Worm (Caenorhabditis elegans) whole organism, L4 larva: ENCODE data around the gene Y57A10A.5.

Experiments used
- D1046.2 ChIP-seq: fragments of 200-800 bp; sonication (Bioruptor generic); IDR thresholded peaks from 2 replicates; pipeline ENCODE4 v1.3.6; 2022; ENCODE audit warnings: missing genetic modification characterization, missing compliant biosample characterization
- F10B5.3 ChIP-seq: sonication (generic microtip); optimal IDR thresholded peaks from 2 replicates; lab custom pipeline; 2016; ENCODE audit warnings: mild to moderate bottlenecking, missing genetic modification characterization, missing compliant biosample characterization
- R02D3.7 ChIP-seq: fragments of 150-350 bp; sonication (generic microtip); optimal IDR thresholded peaks from 3 replicates; lab custom pipeline; 2014; ENCODE audit warnings: missing biosample characterization, missing genetic modification characterization
- Y48G9A.11 ChIP-seq: fragments of 200-800 bp; sonication (Bioruptor generic); IDR thresholded peaks from 2 replicates; pipeline ENCODE4 v1.3.6; 2022; ENCODE audit warnings: missing genetic modification reagents, missing genetic modification characterization, missing compliant biosample characterization
- Y5F2A.4 ChIP-seq: fragments of 200-800 bp; sonication (Bioruptor generic); optimal IDR thresholded peaks from 2 replicates; lab custom pipeline; 2018; ENCODE audit warnings: mild to moderate bottlenecking, missing genetic modification characterization, missing compliant biosample characterization
- ZK337.2 ChIP-seq: fragments of 200-800 bp; sonication (Bioruptor generic); IDR thresholded peaks from 2 replicates; pipeline ENCODE4 v1.3.6; 2022; ENCODE audit warnings: missing genetic modification reagents, missing genetic modification characterization, missing compliant biosample characterization
- aha-1 ChIP-seq: fragments of 150-350 bp; peaks from one replicate; lab custom pipeline; 2014; ENCODE audit warnings: missing biosample characterization, missing genetic modification characterization
- aly-2 ChIP-seq: sonication (generic microtip); optimal IDR thresholded peaks from 2 replicates; lab custom pipeline; 2018; ENCODE audit warnings: missing biosample characterization, missing genetic modification characterization
- ceh-20 ChIP-seq: fragments of 200-800 bp; sonication (Bioruptor generic); IDR thresholded peaks from 2 replicates; pipeline ENCODE4 v1.3.6; 2022; ENCODE audit warnings: missing genetic modification reagents, missing genetic modification characterization, missing compliant biosample characterization
- ceh-28 ChIP-seq: fragments of 150-350 bp; optimal IDR thresholded peaks from 2 replicates; lab custom pipeline; 2014; ENCODE audit warnings: missing biosample characterization, missing genetic modification reagents, missing genetic modification characterization
- ceh-32 ChIP-seq: sonication (generic microtip); optimal IDR thresholded peaks from 2 replicates; lab custom pipeline; 2016; ENCODE audit warnings: mild to moderate bottlenecking, missing genetic modification characterization, missing compliant biosample characterization; ENCODE audit not compliant: poor library complexity
- ceh-44 ChIP-seq: fragments of 200-800 bp; sonication (Bioruptor generic); IDR thresholded peaks from 2 replicates; pipeline ENCODE4 v1.3.6; 2022; ENCODE audit warnings: missing genetic modification reagents, missing genetic modification characterization, missing compliant biosample characterization
- ceh-82 ChIP-seq: sonication (generic microtip); optimal IDR thresholded peaks from 2 replicates; lab custom pipeline; 2017; ENCODE audit warnings: missing biosample characterization, missing genetic modification characterization
- daf-8 ChIP-seq: fragments of 200-800 bp; sonication (Bioruptor generic); IDR thresholded peaks from 2 replicates; pipeline ENCODE4 v1.3.6; 2022; ENCODE audit warnings: missing genetic modification characterization, missing compliant biosample characterization
- dmd-8 ChIP-seq: fragments of 200-800 bp; sonication (Bioruptor generic); IDR thresholded peaks from 2 replicates; pipeline ENCODE4 v1.3.6; 2022; ENCODE audit warnings: missing genetic modification characterization, missing compliant biosample characterization
- dmd-9 ChIP-seq: fragments of 200-800 bp; sonication (Bioruptor generic); IDR thresholded peaks from 2 replicates; pipeline ENCODE4 v1.3.6; 2022; ENCODE audit warnings: missing genetic modification reagents, missing genetic modification characterization, missing compliant biosample characterization
- egl-27 ChIP-seq: sonication (generic microtip); optimal IDR thresholded peaks from 3 replicates; lab custom pipeline; 2017; ENCODE audit warnings: missing biosample characterization, missing genetic modification reagents, missing genetic modification characterization
- fos-1 ChIP-seq: fragments of 150-350 bp; optimal IDR thresholded peaks from 2 replicates; lab custom pipeline; 2014; ENCODE audit warnings: missing biosample characterization, missing genetic modification characterization
- hlh-11 ChIP-seq: fragments of 200-800 bp; sonication (Bioruptor generic); optimal IDR thresholded peaks from 2 replicates; lab custom pipeline; 2018; ENCODE audit warnings: mild to moderate bottlenecking, missing genetic modification characterization, missing compliant biosample characterization
- madf-9 ChIP-seq: fragments of 200-800 bp; sonication (Bioruptor generic); conservative IDR thresholded peaks from 2 replicates; pipeline ENCODE4 v1.3.6; 2022; ENCODE audit warnings: missing genetic modification reagents, missing genetic modification characterization, missing compliant biosample characterization
- mdt-29 ChIP-seq: fragments of 200-800 bp; sonication (Bioruptor generic); IDR thresholded peaks from 2 replicates; pipeline ENCODE4 v1.3.6; 2022; ENCODE audit warnings: missing genetic modification reagents, missing genetic modification characterization, missing compliant biosample characterization
- mxl-3 ChIP-seq: fragments of 200-800 bp; sonication (Bioruptor generic); optimal IDR thresholded peaks from 2 replicates; lab custom pipeline; 2018; ENCODE audit warnings: mild to moderate bottlenecking, missing genetic modification characterization, missing compliant biosample characterization
- pha-4 ChIP-seq, 2 experiments: fragments of 150-350 bp in 1 of 2; fragments of 200-800 bp in 1 of 2; sonication (Bioruptor generic) in 1 of 2; IDR thresholded peaks in 1 of 2; optimal IDR thresholded peaks in 1 of 2; 2 replicates each; pipeline versions ENCODE4 v1.3.6 to Lab custom; 2014 to 2022; ENCODE audit warnings: missing genetic modification characterization in 2 of 2, missing genetic modification reagents in 2 of 2, missing biosample characterization in 1 of 2, missing compliant biosample characterization in 1 of 2
- saeg-2 ChIP-seq: fragments of 200-800 bp; sonication (Bioruptor generic); IDR thresholded peaks from 2 replicates; pipeline ENCODE4 v1.3.6; 2022; ENCODE audit warnings: missing genetic modification reagents, missing genetic modification characterization, missing compliant biosample characterization
- snpc-4 ChIP-seq: fragments of 150-350 bp; optimal IDR thresholded peaks from 2 replicates; lab custom pipeline; 2014; ENCODE audit warnings: missing biosample characterization, missing genetic modification characterization
- unc-62 ChIP-seq, 3 experiments: fragments of 150-350 bp in 1 of 3; sonication (generic microtip); optimal IDR thresholded peaks in 2 of 3; peaks in 1 of 3; 1 replicate in 1 of 3; 2 replicates in 2 of 3; lab custom pipeline; 2014 to 2017; ENCODE audit warnings: missing biosample characterization in 3 of 3, missing genetic modification characterization in 3 of 3, missing genetic modification reagents in 3 of 3, missing genotype in 1 of 3
- zag-1 ChIP-seq: fragments of 150-350 bp; optimal IDR thresholded peaks from 2 replicates; lab custom pipeline; 2014; ENCODE audit warnings: missing biosample characterization, missing genetic modification characterization
- zfp-3 ChIP-seq: fragments of 200-800 bp; sonication (Bioruptor generic); conservative IDR thresholded peaks from 2 replicates; pipeline ENCODE4 v1.3.6; 2022; ENCODE audit warnings: missing genetic modification reagents, missing genetic modification characterization, missing compliant biosample characterization
- zip-2 ChIP-seq: fragments of 150-350 bp; optimal IDR thresholded peaks from 2 replicates; lab custom pipeline; 2014; ENCODE audit warnings: missing biosample characterization, missing genetic modification characterization
- ztf-11 ChIP-seq: fragments of 150-350 bp; optimal IDR thresholded peaks from 2 replicates; lab custom pipeline; 2014; ENCODE audit warnings: missing biosample characterization, missing genetic modification characterization

Gene Y57A10A.5

ce11 chrII:12189193-12189592 is 34.9 kb downstream of the Y57A10A.5 start:
- TF ChIP-seq ZK337.2 (GFP tag; lab: Robert Waterston, UW): no peak
- peak; percentile 23 for TF ChIP-seq R02D3.7 (tag; lab: Kevin White, UChicago)
- TF ChIP-seq Y48G9A.11 (GFP tag; lab: Robert Waterston, UW): no peak

ce11 chrII:12199209-12199608 is 44.9 kb downstream of the Y57A10A.5 start:
- TF ChIP-seq Y5F2A.4 (GFP tag; lab: Kevin White, UChicago) (no peak), madf-9 (GFP tag; lab: Robert Waterston, UW) (no peak), ceh-28 (tag; lab: Kevin White, UChicago) (peak; percentile 77), fos-1 (no peak)
- TF ChIP-seq, all 104 proteins: peak for 1

ce11 chrII:12199912-12200637 is 45.8 kb downstream of the Y57A10A.5 start, which contains the start of gene polg-1:
TSS of gene polg-1 (minus strand) at chrII:12199962.
- peak; percentile 76 for TF ChIP-seq ceh-28 (tag; lab: Kevin White, UChicago)
- TF ChIP-seq saeg-2 (GFP tag; lab: Robert Waterston, UW): no peak

ce11 chrII:12202281-12202680 is 48.0 kb downstream of the Y57A10A.5 start, which contains the start of gene trpp-5:
TSS of gene trpp-5 (minus strand) at chrII:12202381.
- TF ChIP-seq dmd-8: no peak
- TF ChIP-seq aha-1: peak; percentile 43

ce11 chrII:12202921-12203320 is 48.6 kb downstream of the Y57A10A.5 start, which contains the start of gene aqp-12:
TSS of gene aqp-12 (plus strand) at chrII:12203221.
- TF ChIP-seq D1046.2 (GFP tag; lab: Robert Waterston, UW) (no peak), egl-27 (no peak), pha-4 (GFP tag; IDR thresholded peaks at IDR 0.05; lab: Robert Waterston, UW) (no peak), pha-4 (tag; optimal IDR thresholded peaks at IDR 0.05; lab: Kevin White, UChicago) (no peak), ceh-82 (no peak), unc-62 (GFP tag; optimal IDR thresholded peaks at IDR 0.05 in 1 of 2; lab: Kevin White, UChicago) (no peak), unc-62 (tag; optimal IDR thresholded peaks at IDR 0.05; lab: Kevin White, UChicago) (no peak), zfp-3 (GFP tag; lab: Robert Waterston, UW) (no peak), zip-2 (tag; lab: Kevin White, UChicago) (no peak), mxl-3 (GFP tag; lab: Kevin White, UChicago) (no peak), snpc-4 (tag; lab: Kevin White, UChicago) (no peak), madf-9 (GFP tag; lab: Robert Waterston, UW) (no peak), mdt-29 (GFP tag; lab: Robert Waterston, UW) (no peak), ztf-11 (tag; lab: Kevin White, UChicago) (no peak), ceh-32 (no peak), daf-8 (GFP tag; lab: Robert Waterston, UW) (no peak), zag-1 (tag; lab: Kevin White, UChicago) (no peak), ceh-44 (GFP tag; lab: Robert Waterston, UW) (no peak), F10B5.3 (tag; lab: Kevin White, UChicago) (no peak)
- TF ChIP-seq, all 104 proteins: peak for 0

- TF ChIP-seq F10B5.3 (tag; lab: Kevin White, UChicago) (no peak), dmd-9 (GFP tag; lab: Robert Waterston, UW) (no peak), hlh-11 (tag; lab: Kevin White, UChicago) (no peak), R02D3.7 (tag; lab: Kevin White, UChicago) (no peak), ceh-20 (no peak), aly-2 (tag; lab: Kevin White, UChicago) (no peak)
Observed at ce11 chrII:12204617-12205016, 50.3 kb downstream of the Y57A10A.5 start.
